Worm (Caenorhabditis elegans) whole organism, L1 larva: ENCODE results near the gene F58G1.7.

Experiments used
- C16A3.4 ChIP-seq: fragments of 150-350 bp; optimal IDR thresholded peaks from 2 replicates; lab custom pipeline; 2014; ENCODE audit warnings: missing biosample characterization, missing genetic modification characterization
- F16B12.6 ChIP-seq: fragments of 150-350 bp; optimal IDR thresholded peaks from 2 replicates; lab custom pipeline; 2014; ENCODE audit warnings: missing biosample characterization, missing genetic modification characterization
- blmp-1 ChIP-seq: fragments of 150-350 bp; optimal IDR thresholded peaks from 2 replicates; lab custom pipeline; 2014; ENCODE audit warnings: missing biosample characterization, missing genetic modification characterization
- ceh-63 ChIP-seq: fragments of 200-800 bp; sonication (Bioruptor generic); optimal IDR thresholded peaks from 2 replicates; lab custom pipeline; 2018; ENCODE audit warnings: mild to moderate bottlenecking, missing genetic modification characterization, missing compliant biosample characterization
- ceh-8 ChIP-seq: fragments of 200-800 bp; sonication (Bioruptor generic); optimal IDR thresholded peaks from 2 replicates; lab custom pipeline; 2018; ENCODE audit warnings: mild to moderate bottlenecking, missing genetic modification characterization, moderate library complexity, missing compliant biosample characterization
- ceh-88 ChIP-seq: fragments of 200-800 bp; sonication (Bioruptor generic); IDR thresholded peaks from 2 replicates; pipeline ENCODE4 v1.3.6; 2022; ENCODE audit warnings: missing genetic modification characterization, missing compliant biosample characterization
- ceh-90 ChIP-seq: sonication (generic microtip); optimal IDR thresholded peaks from 2 replicates; lab custom pipeline; 2016; ENCODE audit warnings: missing genetic modification characterization, missing compliant biosample characterization
- dpl-1 ChIP-seq, 3 experiments: fragments of 150-350 bp in 2 of 3; sonication (generic microtip) in 1 of 3; optimal IDR thresholded peaks; 2 replicates each; lab custom pipeline; 2014 to 2017; ENCODE audit warnings: missing biosample characterization in 3 of 3, missing genetic modification characterization in 3 of 3, missing genetic modification reagents in 3 of 3
- dsc-1 ChIP-seq: sonication (generic microtip); optimal IDR thresholded peaks from 2 replicates; lab custom pipeline; 2016; ENCODE audit warnings: mild to moderate bottlenecking, missing genetic modification characterization, missing compliant biosample characterization
- efl-1 ChIP-seq, 4 experiments: fragments of 150-350 bp; optimal IDR thresholded peaks in 3 of 4; peaks in 1 of 4; 1 replicate in 1 of 4; 2 replicates in 3 of 4; lab custom pipeline; 2014; ENCODE audit warnings: missing biosample characterization in 2 of 4, missing genetic modification characterization in 2 of 4, missing genetic modification reagents in 2 of 4
- elt-2 ChIP-seq: sonication (generic microtip); optimal IDR thresholded peaks from 2 replicates; lab custom pipeline; 2016; ENCODE audit warnings: missing genetic modification characterization, mild to moderate bottlenecking, inconsistent platforms, missing compliant biosample characterization, missing genetic modification reagents
- elt-3 ChIP-seq, 6 experiments: fragments of 150-350 bp in 1 of 6; sonication (generic microtip); optimal IDR thresholded peaks; 2 replicates each; lab custom pipeline; 2017 to 2018; ENCODE audit warnings: missing biosample characterization in 6 of 6, missing genetic modification characterization in 6 of 6, inconsistent platforms in 1 of 6
- ets-5 ChIP-seq: fragments of 200-800 bp; sonication (Bioruptor generic); IDR thresholded peaks from 2 replicates; pipeline ENCODE4 v1.3.6; 2022; ENCODE audit warnings: missing genetic modification characterization, missing compliant biosample characterization
- fos-1 ChIP-seq: fragments of 150-350 bp; optimal IDR thresholded peaks from 2 replicates; lab custom pipeline; 2014; ENCODE audit warnings: missing biosample characterization, missing genetic modification characterization
- grh-1 ChIP-seq: fragments of 200-800 bp; sonication (Bioruptor generic); IDR thresholded peaks from 2 replicates; pipeline ENCODE4 v1.3.6; 2022; ENCODE audit warnings: missing genetic modification reagents, missing genetic modification characterization, missing compliant biosample characterization
- hlh-4 ChIP-seq: sonication (generic microtip); optimal IDR thresholded peaks from 2 replicates; lab custom pipeline; 2016; ENCODE audit warnings: mild to moderate bottlenecking, missing genetic modification characterization, missing compliant biosample characterization
- isw-1 ChIP-seq: fragments of 200-800 bp; sonication (Bioruptor generic); IDR thresholded peaks from 2 replicates; pipeline ENCODE4 v1.3.6; 2022; ENCODE audit warnings: missing genetic modification characterization, missing compliant biosample characterization
- lin-14 ChIP-seq: fragments of 200-800 bp; sonication (Bioruptor generic); optimal IDR thresholded peaks from 2 replicates; lab custom pipeline; 2018; ENCODE audit warnings: mild to moderate bottlenecking, missing genetic modification characterization, moderate library complexity, missing compliant biosample characterization
- lin-15B ChIP-seq: fragments of 150-350 bp; sonication (generic microtip); optimal IDR thresholded peaks from 3 replicates; lab custom pipeline; 2014; ENCODE audit warnings: missing biosample characterization, missing genetic modification characterization
- lin-35 ChIP-seq, 2 experiments: fragments of 150-350 bp; optimal IDR thresholded peaks; 2 replicates each; lab custom pipeline; 2014; ENCODE audit warnings: missing biosample characterization in 2 of 2, missing genetic modification characterization in 2 of 2, missing genetic modification reagents in 2 of 2
- lsy-2 ChIP-seq, 2 experiments: fragments of 150-350 bp; optimal IDR thresholded peaks; 2 replicates each; lab custom pipeline; 2014; ENCODE audit warnings: missing biosample characterization in 2 of 2, missing genetic modification characterization in 2 of 2
- mdl-1 ChIP-seq, 2 experiments: fragments of 150-350 bp; optimal IDR thresholded peaks; 2 replicates each; lab custom pipeline; 2014 to 2017; ENCODE audit warnings: missing biosample characterization in 2 of 2, missing genetic modification characterization in 2 of 2, inconsistent platforms in 1 of 2
- mep-1 ChIP-seq: fragments of 150-350 bp; optimal IDR thresholded peaks from 2 replicates; lab custom pipeline; 2014; ENCODE audit warnings: missing biosample characterization, missing genetic modification characterization
- nhr-12 ChIP-seq: sonication (generic microtip); optimal IDR thresholded peaks from 2 replicates; lab custom pipeline; 2017; ENCODE audit warnings: missing biosample characterization, missing genetic modification characterization
- nhr-19 ChIP-seq: fragments of 200-800 bp; sonication (Bioruptor generic); conservative IDR thresholded peaks from 2 replicates; pipeline ENCODE4 v1.3.6; 2022; ENCODE audit warnings: missing genetic modification characterization, missing compliant biosample characterization
- nhr-20 ChIP-seq: sonication (generic microtip); optimal IDR thresholded peaks from 2 replicates; lab custom pipeline; 2016; ENCODE audit warnings: mild to moderate bottlenecking, missing genetic modification characterization, missing compliant biosample characterization
- nhr-237 ChIP-seq: fragments of 150-350 bp; optimal IDR thresholded peaks from 2 replicates; lab custom pipeline; 2014; ENCODE audit warnings: missing biosample characterization, missing genetic modification characterization
- nhr-28 ChIP-seq: fragments of 150-350 bp; optimal IDR thresholded peaks from 2 replicates; lab custom pipeline; 2014; ENCODE audit warnings: missing biosample characterization, missing genetic modification characterization
- nhr-47 ChIP-seq: sonication (generic microtip); optimal IDR thresholded peaks from 2 replicates; lab custom pipeline; 2016; ENCODE audit warnings: mild to moderate bottlenecking, missing genetic modification characterization, moderate library complexity, missing compliant biosample characterization
- nhr-71 ChIP-seq: sonication (generic microtip); optimal IDR thresholded peaks from 2 replicates; lab custom pipeline; 2016; ENCODE audit warnings: mild to moderate bottlenecking, missing genetic modification characterization, moderate library complexity, missing compliant biosample characterization
- nhr-76 ChIP-seq: sonication (generic microtip); optimal IDR thresholded peaks from 2 replicates; lab custom pipeline; 2017; ENCODE audit warnings: missing biosample characterization, missing genetic modification characterization
- nhr-85 ChIP-seq: sonication (generic microtip); peaks from one replicate; lab custom pipeline; 2016; ENCODE audit warnings: missing genetic modification characterization, inconsistent platforms, missing compliant biosample characterization
- pag-3 ChIP-seq: sonication (generic microtip); optimal IDR thresholded peaks from 2 replicates; lab custom pipeline; 2017; ENCODE audit warnings: missing genetic modification characterization, mild to moderate bottlenecking, missing compliant biosample characterization, antibody characterized with exemption, borderline replicate concordance; ENCODE audit not compliant: insufficient read depth
- pax-3 ChIP-seq: fragments of 200-800 bp; sonication (Bioruptor generic); optimal IDR thresholded peaks from 2 replicates; lab custom pipeline; 2018; ENCODE audit warnings: mild to moderate bottlenecking, missing genetic modification characterization, moderate library complexity, missing compliant biosample characterization
- rnt-1 ChIP-seq: sonication (generic microtip); optimal IDR thresholded peaks from 2 replicates; lab custom pipeline; 2016; ENCODE audit warnings: mild to moderate bottlenecking, missing genetic modification characterization, moderate library complexity, missing compliant biosample characterization
- skn-1 ChIP-seq: fragments of 150-350 bp; optimal IDR thresholded peaks from 2 replicates; lab custom pipeline; 2014; ENCODE audit warnings: missing biosample characterization, missing genetic modification characterization
- snu-23 ChIP-seq: sonication (generic microtip); optimal IDR thresholded peaks from 2 replicates; lab custom pipeline; 2016; ENCODE audit warnings: missing genetic modification characterization, missing compliant biosample characterization
- sup-37 ChIP-seq: fragments of 200-800 bp; sonication (Bioruptor generic); optimal IDR thresholded peaks from 2 replicates; lab custom pipeline; 2018; ENCODE audit warnings: mild to moderate bottlenecking, missing genetic modification characterization, missing compliant biosample characterization
- swsn-7 ChIP-seq: sonication (generic microtip); optimal IDR thresholded peaks from 2 replicates; lab custom pipeline; 2016; ENCODE audit warnings: missing genetic modification characterization, missing compliant biosample characterization
- tbx-2 ChIP-seq: sonication (generic microtip); optimal IDR thresholded peaks from 2 replicates; lab custom pipeline; 2016; ENCODE audit warnings: missing genetic modification characterization, missing compliant biosample characterization
- unc-30 ChIP-seq: sonication (generic microtip); optimal IDR thresholded peaks from 2 replicates; lab custom pipeline; 2017; ENCODE audit warnings: missing biosample characterization, missing genetic modification characterization
- unc-86 ChIP-seq: sonication (generic microtip); optimal IDR thresholded peaks from 2 replicates; lab custom pipeline; 2016; ENCODE audit warnings: missing genetic modification characterization, missing compliant biosample characterization
- unc-98 ChIP-seq: fragments of 200-800 bp; sonication (Bioruptor generic); IDR thresholded peaks from 2 replicates; pipeline ENCODE4 v1.3.6; 2022; ENCODE audit warnings: missing genetic modification characterization, missing compliant biosample characterization
- vab-15 ChIP-seq: sonication (generic microtip); optimal IDR thresholded peaks from 2 replicates; lab custom pipeline; 2017; ENCODE audit warnings: missing genotype, mild to moderate bottlenecking, missing genetic modification characterization, missing compliant biosample characterization
- xbp-1 ChIP-seq: sonication (generic microtip); optimal IDR thresholded peaks from 2 replicates; lab custom pipeline; 2016; ENCODE audit warnings: missing genetic modification characterization, missing compliant biosample characterization
- zip-4 ChIP-seq: fragments of 200-800 bp; sonication (Bioruptor generic); optimal IDR thresholded peaks from 2 replicates; lab custom pipeline; 2018; ENCODE audit warnings: mild to moderate bottlenecking, missing genetic modification characterization, moderate library complexity, missing compliant biosample characterization
- ztf-4 ChIP-seq: fragments of 150-350 bp; optimal IDR thresholded peaks from 2 replicates; lab custom pipeline; 2014; ENCODE audit warnings: missing biosample characterization, missing genetic modification characterization

The F58G1.7 gene

DNA sequence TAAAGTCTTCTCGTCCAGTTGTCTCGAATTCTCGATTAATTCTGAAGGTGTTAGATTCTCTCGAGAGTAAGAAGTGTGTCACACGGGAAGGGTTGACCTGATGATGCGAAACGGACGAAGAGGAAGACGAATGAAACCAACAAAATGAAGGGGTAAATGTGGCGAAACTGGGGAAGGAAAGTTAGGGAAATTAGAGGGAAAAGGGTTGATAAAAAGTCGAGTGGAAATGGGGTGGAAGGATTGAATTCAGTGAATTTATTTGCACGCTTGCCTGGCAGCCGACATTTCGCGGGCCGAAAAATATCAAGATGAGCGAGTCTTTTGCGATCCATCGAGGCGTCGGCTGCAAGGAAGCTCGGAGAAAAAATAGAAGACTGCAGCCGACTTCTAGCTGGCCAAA lies at the start of gene F58G1.7:
Gene F58G1.7 (minus strand): TSS at position 101 of the 400 bp plus-strand sequence.
- TF ChIP-seq F16B12.6 (no peak), blmp-1 (tag; lab: Kevin White, UChicago) (peak; percentile 50)
- TF ChIP-seq, all 84 proteins: peak for 1

- TF ChIP-seq ceh-63 (GFP tag; lab: Kevin White, UChicago): no peak
- TF ChIP-seq, all 84 proteins: peak for 0
Measured at ce11 chrII:12997413-12997812, 49.4 kb upstream of the F58G1.7 start, which contains the start of gene Y38F1A.7. TSS of gene Y38F1A.7 (minus strand) at chrII:12997804.

ce11 chrII:12996249-12996648 lies 48.2 kb upstream of the F58G1.7 start, which contains the start of gene hphd-1:
TSS of gene hphd-1 (minus strand) at chrII:12996571.
- TF ChIP-seq nhr-19 (GFP tag; lab: Robert Waterston, UW): peak; percentile 50
- peak; percentile 60 for TF ChIP-seq blmp-1 (tag; lab: Kevin White, UChicago)
- no peak for TF ChIP-seq ceh-88 (GFP tag; lab: Robert Waterston, UW)
- TF ChIP-seq elt-3 (tag; optimal IDR thresholded peaks at IDR 0.05; lab: Kevin White, UChicago): peak in 2 of 6 experiments; percentile 50 to 71
- peak; percentile 26 for TF ChIP-seq tbx-2 (tag; lab: Kevin White, UChicago)
- no peak for TF ChIP-seq sup-37 (GFP tag; lab: Kevin White, UChicago)
- peak in 1 of 2 experiments; percentile 85 for TF ChIP-seq mdl-1 (tag; optimal IDR thresholded peaks at IDR 0.05; lab: Kevin White, UChicago)
- TF ChIP-seq C16A3.4: peak; percentile 60
- TF ChIP-seq ztf-4 (tag; lab: Kevin White, UChicago): peak; percentile 26
- peak; percentile 12 to 47 for TF ChIP-seq lsy-2 (tag; optimal IDR thresholded peaks at IDR 0.05; lab: Kevin White, UChicago)
- TF ChIP-seq swsn-7 (tag; lab: Kevin White, UChicago): peak; percentile 29
- TF ChIP-seq dpl-1 (GFP tag; optimal IDR thresholded peaks at IDR 0.05; lab: Kevin White, UChicago): peak in 2 of 3 experiments; percentile 4 to 14
- TF ChIP-seq nhr-47 (tag; lab: Kevin White, UChicago): peak; percentile 52
- peak; percentile 53 for TF ChIP-seq mep-1
- no peak for TF ChIP-seq fos-1 (tag; lab: Kevin White, UChicago)
- no peak for TF ChIP-seq F16B12.6
- TF ChIP-seq ceh-63 (GFP tag; lab: Kevin White, UChicago): no peak
- no peak for TF ChIP-seq ceh-8 (GFP tag; lab: Kevin White, UChicago)
- TF ChIP-seq nhr-85 (tag; lab: Kevin White, UChicago): peak; percentile 39
- peak; percentile 73 for TF ChIP-seq nhr-20 (tag; lab: Kevin White, UChicago)
- no peak for TF ChIP-seq nhr-76 (tag; lab: Kevin White, UChicago)
- peak; percentile 43; the same call in 1 of the 2 replicates for TF ChIP-seq grh-1 (GFP tag; lab: Robert Waterston, UW)
- no peak for TF ChIP-seq unc-98 (GFP tag; lab: Robert Waterston, UW)
- no peak for TF ChIP-seq unc-86 (tag; lab: Kevin White, UChicago)
- no peak for TF ChIP-seq skn-1
- peak; percentile 90 for TF ChIP-seq nhr-71 (tag; lab: Kevin White, UChicago)
- TF ChIP-seq pag-3 (tag; lab: Kevin White, UChicago): no peak
- no peak for TF ChIP-seq isw-1 (GFP tag; lab: Robert Waterston, UW)
- peak in 1 of 2 experiments; percentile 67 for TF ChIP-seq lin-35 (GFP tag; optimal IDR thresholded peaks at IDR 0.05; lab: Kevin White, UChicago)
- TF ChIP-seq lin-14 (GFP tag; lab: Kevin White, UChicago): peak; percentile 73
- peak; percentile 28 for TF ChIP-seq dsc-1 (tag; lab: Kevin White, UChicago)
- TF ChIP-seq vab-15 (tag; lab: Kevin White, UChicago): no peak
- no peak for TF ChIP-seq hlh-4 (tag; lab: Kevin White, UChicago)
- peak; percentile 81 for TF ChIP-seq snu-23 (GFP tag; lab: Kevin White, UChicago)
- no peak for TF ChIP-seq zip-4 (GFP tag; lab: Kevin White, UChicago)
- TF ChIP-seq pax-3: no peak
- TF ChIP-seq efl-1 (optimal IDR thresholded peaks at IDR 0.05; lab: Kevin White, UChicago): peak; percentile 34
- TF ChIP-seq efl-1 (GFP tag; optimal IDR thresholded peaks at IDR 0.05 in 1 of 2; lab: Kevin White, UChicago): no peak
- no peak for TF ChIP-seq lin-15B (tag; lab: Kevin White, UChicago)
- no peak for TF ChIP-seq nhr-12 (tag; lab: Kevin White, UChicago)
- no peak for TF ChIP-seq nhr-28
- TF ChIP-seq nhr-237: no peak
- TF ChIP-seq unc-30 (tag; lab: Kevin White, UChicago): no peak
- peak; percentile 51 for TF ChIP-seq elt-2 (tag; lab: Kevin White, UChicago)
- no peak for TF ChIP-seq xbp-1 (tag; lab: Kevin White, UChicago)
- no peak for TF ChIP-seq ceh-90 (tag; lab: Kevin White, UChicago)
- TF ChIP-seq ets-5 (GFP tag; lab: Robert Waterston, UW): no peak
- peak; percentile 15 for TF ChIP-seq rnt-1 (tag; lab: Kevin White, UChicago)
